Fruit fly (Drosophila melanogaster): ENCODE results near the gene myo.

Gene myo

dm6 chr4:696638-697037 lies 783 bp upstream of the myo start (continued):
- TF ChIP-seq CG5953 (GFP tag; IDR thresholded peaks at IDR 0.05) (no peak), ken (GFP tag; IDR thresholded peaks at IDR 0.05) (no peak), CG34224 (GFP tag; IDR thresholded peaks at IDR 0.05; ENCODE audit: partially characterized antibody) (peak; percentile 92), CG7987 (GFP tag; optimal IDR thresholded peaks at IDR 0.05) (no peak), CG12236 (GFP tag; optimal IDR thresholded peaks at IDR 0.05) (no peak), HmgD (GFP tag; optimal IDR thresholded peaks at IDR 0.05) (peak; percentile 71), CG7963 (GFP tag; IDR thresholded peaks at IDR 0.05; ENCODE audit: partially characterized antibody) (no peak; the same call in 2 of the 3 replicates), CoRest (tag; optimal IDR thresholded peaks at IDR 0.05) (peak; percentile 51), CG3995 (GFP tag; optimal IDR thresholded peaks at IDR 0.05) (peak; percentile 84), CG17612 (GFP tag; IDR thresholded peaks at IDR 0.05) (no peak), lov (optimal IDR thresholded peaks at IDR 0.05) (no peak), lov (GFP tag; IDR thresholded peaks at IDR 0.05) (no peak), CG32532 (GFP tag; IDR thresholded peaks at IDR 0.05) (no peak; the same call in 1 of the 2 replicates), CG6813 (GFP tag; optimal IDR thresholded peaks at IDR 0.05) (no peak), Hey (tag; optimal IDR thresholded peaks at IDR 0.05) (no peak), scrt (GFP tag; optimal IDR thresholded peaks at IDR 0.05) (peak; percentile 1), Gsc (GFP tag; IDR thresholded peaks at IDR 0.05) (no peak), CG3726 (GFP tag; IDR thresholded peaks at IDR 0.05) (no peak), chn (GFP tag; optimal IDR thresholded peaks at IDR 0.05) (peak; percentile 9), Xrp1 (GFP tag; IDR thresholded peaks at IDR 0.05) (no peak), CrebB (tag; optimal IDR thresholded peaks at IDR 0.05) (no peak), Ets65A (GFP tag) (no peak), luna (GFP tag; optimal IDR thresholded peaks at IDR 0.05) (no peak), CG3407 (GFP tag; optimal IDR thresholded peaks at IDR 0.05) (no peak), Camta (GFP tag; optimal IDR thresholded peaks at IDR 0.05) (peak; percentile 24), dimm (GFP tag; IDR thresholded peaks at IDR 0.05) (no peak), cg (GFP tag; optimal IDR thresholded peaks at IDR 0.05) (no peak), jumu (GFP tag; optimal IDR thresholded peaks at IDR 0.05) (peak; percentile 49), CHES-1-like (GFP tag; optimal IDR thresholded peaks at IDR 0.05) (peak; percentile 72), CG1603 (tag; optimal IDR thresholded peaks at IDR 0.05) (peak; percentile 85), Nf-YB (GFP tag; optimal IDR thresholded peaks at IDR 0.05) (no peak), CG15601 (tag; optimal IDR thresholded peaks at IDR 0.05) (no peak), abd-A (tag; optimal IDR thresholded peaks at IDR 0.05) (no peak), CG11696 (GFP tag; IDR thresholded peaks at IDR 0.05) (no peak; the same call in 1 of the 2 replicates), NFAT (GFP tag; IDR thresholded peaks at IDR 0.05) (no peak), ems (GFP tag; optimal IDR thresholded peaks at IDR 0.05) (peak; percentile 22), CG6175 (GFP tag; IDR thresholded peaks at IDR 0.05) (no peak), CG11560 (tag; IDR thresholded peaks at IDR 0.05) (no peak), Xbp1 (GFP tag; optimal IDR thresholded peaks at IDR 0.05) (peak; percentile 41), CG16813 (GFP tag; IDR thresholded peaks at IDR 0.05; ENCODE audit: partially characterized antibody) (no peak), CG13287 (GFP tag; IDR thresholded peaks at IDR 0.05; ENCODE audit: partially characterized antibody) (peak; percentile 93; the same call in 1 of the 2 replicates), Dbx (GFP tag; IDR thresholded peaks at IDR 0.05) (no peak; the same call in 2 of the 3 replicates), dmrt99B (tag; optimal IDR thresholded peaks at IDR 0.05) (no peak), CG1832 (GFP tag; optimal IDR thresholded peaks at IDR 0.05) (no peak), ham (GFP tag; IDR thresholded peaks at IDR 0.05) (no peak), ci (GFP tag; IDR thresholded peaks at IDR 0.05) (no peak), CG13424 (tag; optimal IDR thresholded peaks at IDR 0.05) (peak; percentile 35), dati (GFP tag; IDR thresholded peaks at IDR 0.05) (no peak), Stat92E (GFP tag; optimal IDR thresholded peaks at IDR 0.05) (no peak), sug (tag; optimal IDR thresholded peaks at IDR 0.05) (peak; percentile 58), CG16863 (GFP tag; optimal IDR thresholded peaks at IDR 0.05) (no peak), Myb (GFP tag; optimal IDR thresholded peaks at IDR 0.05) (peak; percentile 64)
